Fruit fly (Drosophila melanogaster) whole organism, prepupa: ENCODE data around the gene sno.

Experiments
- CG3032 ChIP-seq: fragments of 200-800 bp; optimal IDR thresholded peaks from 2 replicates; lab custom pipeline; 2019; ENCODE audit warnings: missing biosample characterization, mild to moderate bottlenecking, missing genetic modification characterization, moderate library complexity
- Eip78C ChIP-seq: fragments of 200-800 bp; sonication (Bioruptor generic); peaks from one replicate; lab custom pipeline; 2016; ENCODE audit warnings: missing biosample characterization, missing genetic modification characterization
- Sox15 ChIP-seq: fragments of 200-800 bp; sonication (Bioruptor generic); optimal IDR thresholded peaks from 3 replicates; lab custom pipeline; 2016; ENCODE audit warnings: missing biosample characterization, missing genetic modification characterization
- net ChIP-seq: fragments of 200-800 bp; sonication (Bioruptor generic); optimal IDR thresholded peaks from 3 replicates; lab custom pipeline; 2016; ENCODE audit warnings: missing biosample characterization, missing genetic modification characterization
- pdm3 ChIP-seq: fragments of 200-800 bp; sonication (Bioruptor generic); optimal IDR thresholded peaks from 3 replicates; lab custom pipeline; 2016; ENCODE audit warnings: missing biosample characterization, missing genetic modification characterization
- svp ChIP-seq: fragments of 200-800 bp; sonication (Bioruptor generic); peaks from one replicate; lab custom pipeline; 2016; ENCODE audit warnings: missing biosample characterization, missing genetic modification characterization

DNA sequence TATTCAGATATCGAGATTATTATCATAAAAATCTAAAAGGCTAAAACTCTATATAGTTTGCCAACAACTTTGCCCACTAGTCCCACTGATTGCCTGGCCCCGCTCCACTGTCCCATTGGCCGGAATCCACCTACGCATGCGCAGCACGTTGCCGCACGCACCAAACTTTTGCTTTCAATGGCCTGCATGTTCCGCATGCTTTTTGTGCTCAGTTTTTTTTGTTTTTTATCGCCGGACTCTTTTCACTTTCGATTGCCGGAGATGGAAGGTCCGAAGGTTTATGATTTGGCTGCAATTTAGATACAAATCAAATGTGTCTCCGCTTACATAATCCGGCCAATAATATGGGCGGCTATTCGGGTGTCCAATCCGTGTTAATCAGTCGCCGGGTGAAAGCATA lies 19.2 kb downstream of the sno start:
- TF ChIP-seq Sox15 (GFP tag; lab: Kevin White, UChicago): no peak
- no peak for TF ChIP-seq net
- no peak for TF ChIP-seq CG3032 (tag; lab: Kevin White, UChicago)
- TF ChIP-seq Eip78C (GFP tag; lab: Kevin White, UChicago): no peak
- TF ChIP-seq pdm3 (GFP tag; lab: Kevin White, UChicago): no peak
- TF ChIP-seq svp (GFP tag; lab: Kevin White, UChicago): no peak
